Worm (Caenorhabditis elegans): ENCODE results near the gene C32D5.7.

- TF ChIP-seq med-1 (GFP tag; optimal IDR thresholded peaks at IDR 0.05; ENCODE audit: insufficient read depth) = no peak
- no peak for TF ChIP-seq flt-1 (GFP tag; IDR thresholded peaks at IDR 0.05)
- no peak for TF ChIP-seq ztf-29 (GFP tag; IDR thresholded peaks at IDR 0.05)
- no peak for TF ChIP-seq ref-1 (GFP tag; conservative IDR thresholded peaks at IDR 0.05)
Observed at ce11 chrII:6339511-6339910, 337 bp downstream of the C32D5.7 start.
